Worm (Caenorhabditis elegans) whole organism, L1 larva: ENCODE data around the gene pinn-1.

Experiments
- C04F5.9 ChIP-seq: sonication (generic microtip); optimal IDR thresholded peaks from 2 replicates; lab custom pipeline; 2016; ENCODE audit warnings: missing genetic modification characterization, missing compliant biosample characterization
- F16B12.6 ChIP-seq: fragments of 150-350 bp; optimal IDR thresholded peaks from 2 replicates; lab custom pipeline; 2014; ENCODE audit warnings: missing biosample characterization, missing genetic modification characterization
- Y116A8C.19 ChIP-seq: sonication (generic microtip); optimal IDR thresholded peaks from 2 replicates; lab custom pipeline; 2016; ENCODE audit warnings: missing compliant biosample characterization, missing genetic modification characterization, borderline replicate concordance
- aha-1 ChIP-seq: fragments of 150-350 bp; optimal IDR thresholded peaks from 2 replicates; lab custom pipeline; 2014; ENCODE audit warnings: missing biosample characterization, missing genetic modification characterization
- alr-1 ChIP-seq: fragments of 200-800 bp; sonication (Bioruptor generic); optimal IDR thresholded peaks from 2 replicates; lab custom pipeline; 2018; ENCODE audit warnings: borderline replicate concordance, mild to moderate bottlenecking, missing genetic modification characterization, missing compliant biosample characterization
- aly-2 ChIP-seq: fragments of 150-350 bp; optimal IDR thresholded peaks from 2 replicates; lab custom pipeline; 2014; ENCODE audit warnings: missing biosample characterization, missing genetic modification characterization
- blmp-1 ChIP-seq: fragments of 150-350 bp; optimal IDR thresholded peaks from 2 replicates; lab custom pipeline; 2014; ENCODE audit warnings: missing biosample characterization, missing genetic modification characterization
- ceh-88 ChIP-seq: fragments of 200-800 bp; sonication (Bioruptor generic); IDR thresholded peaks from 2 replicates; pipeline ENCODE4 v1.3.6; 2022; ENCODE audit warnings: missing genetic modification characterization, missing compliant biosample characterization
- ces-1 ChIP-seq: fragments of 150-350 bp; optimal IDR thresholded peaks from 2 replicates; lab custom pipeline; 2014; ENCODE audit warnings: missing biosample characterization, missing genetic modification reagents, missing genetic modification characterization
- efl-1 ChIP-seq, 4 experiments: fragments of 150-350 bp; optimal IDR thresholded peaks in 3 of 4; peaks in 1 of 4; 1 replicate in 1 of 4; 2 replicates in 3 of 4; lab custom pipeline; 2014; ENCODE audit warnings: missing biosample characterization in 2 of 4, missing genetic modification characterization in 2 of 4, missing genetic modification reagents in 2 of 4
- egl-13 ChIP-seq: sonication (generic microtip); optimal IDR thresholded peaks from 2 replicates; lab custom pipeline; 2016; ENCODE audit warnings: missing genotype, missing genetic modification reagents, missing genetic modification characterization, missing compliant biosample characterization
- fkh-10 ChIP-seq: sonication (generic microtip); optimal IDR thresholded peaks from 2 replicates; lab custom pipeline; 2017; ENCODE audit warnings: missing biosample characterization, missing genetic modification reagents, missing genetic modification characterization
- fos-1 ChIP-seq: fragments of 150-350 bp; optimal IDR thresholded peaks from 2 replicates; lab custom pipeline; 2014; ENCODE audit warnings: missing biosample characterization, missing genetic modification characterization
- irx-1 ChIP-seq: sonication (generic microtip); optimal IDR thresholded peaks from 2 replicates; lab custom pipeline; 2016; ENCODE audit warnings: missing genetic modification characterization, missing compliant biosample characterization
- isw-1 ChIP-seq: fragments of 200-800 bp; sonication (Bioruptor generic); IDR thresholded peaks from 2 replicates; pipeline ENCODE4 v1.3.6; 2022; ENCODE audit warnings: missing genetic modification characterization, missing compliant biosample characterization
- lin-13 ChIP-seq: fragments of 150-350 bp; optimal IDR thresholded peaks from 2 replicates; lab custom pipeline; 2014; ENCODE audit warnings: missing biosample characterization, missing genetic modification reagents, missing genetic modification characterization
- lin-14 ChIP-seq: fragments of 200-800 bp; sonication (Bioruptor generic); optimal IDR thresholded peaks from 2 replicates; lab custom pipeline; 2018; ENCODE audit warnings: mild to moderate bottlenecking, missing genetic modification characterization, moderate library complexity, missing compliant biosample characterization
- lsy-2 ChIP-seq, 2 experiments: fragments of 150-350 bp; optimal IDR thresholded peaks; 2 replicates each; lab custom pipeline; 2014; ENCODE audit warnings: missing biosample characterization in 2 of 2, missing genetic modification characterization in 2 of 2
- mdl-1 ChIP-seq, 2 experiments: fragments of 150-350 bp; optimal IDR thresholded peaks; 2 replicates each; lab custom pipeline; 2014 to 2017; ENCODE audit warnings: missing biosample characterization in 2 of 2, missing genetic modification characterization in 2 of 2, inconsistent platforms in 1 of 2
- mef-2 ChIP-seq: fragments of 150-350 bp; optimal IDR thresholded peaks from 2 replicates; lab custom pipeline; 2014; ENCODE audit warnings: missing biosample characterization, missing genetic modification characterization
- nhr-19 ChIP-seq: fragments of 200-800 bp; sonication (Bioruptor generic); conservative IDR thresholded peaks from 2 replicates; pipeline ENCODE4 v1.3.6; 2022; ENCODE audit warnings: missing genetic modification characterization, missing compliant biosample characterization
- nhr-20 ChIP-seq: sonication (generic microtip); optimal IDR thresholded peaks from 2 replicates; lab custom pipeline; 2016; ENCODE audit warnings: mild to moderate bottlenecking, missing genetic modification characterization, missing compliant biosample characterization
- nhr-47 ChIP-seq: sonication (generic microtip); optimal IDR thresholded peaks from 2 replicates; lab custom pipeline; 2016; ENCODE audit warnings: mild to moderate bottlenecking, missing genetic modification characterization, moderate library complexity, missing compliant biosample characterization
- nhr-76 ChIP-seq: sonication (generic microtip); optimal IDR thresholded peaks from 2 replicates; lab custom pipeline; 2017; ENCODE audit warnings: missing biosample characterization, missing genetic modification characterization
- nhr-77 ChIP-seq: fragments of 150-350 bp; optimal IDR thresholded peaks from 2 replicates; lab custom pipeline; 2014; ENCODE audit warnings: missing biosample characterization, missing genetic modification characterization
- nhr-85 ChIP-seq: sonication (generic microtip); peaks from one replicate; lab custom pipeline; 2016; ENCODE audit warnings: missing genetic modification characterization, inconsistent platforms, missing compliant biosample characterization
- snpc-4 ChIP-seq: fragments of 150-350 bp; optimal IDR thresholded peaks from 2 replicates; lab custom pipeline; 2014; ENCODE audit warnings: missing biosample characterization, missing genetic modification characterization
- snu-23 ChIP-seq: sonication (generic microtip); optimal IDR thresholded peaks from 2 replicates; lab custom pipeline; 2016; ENCODE audit warnings: missing genetic modification characterization, missing compliant biosample characterization
- sox-4 ChIP-seq: sonication (generic microtip); optimal IDR thresholded peaks from 2 replicates; lab custom pipeline; 2016; ENCODE audit warnings: missing genetic modification characterization, missing compliant biosample characterization
- unc-98 ChIP-seq: fragments of 200-800 bp; sonication (Bioruptor generic); IDR thresholded peaks from 2 replicates; pipeline ENCODE4 v1.3.6; 2022; ENCODE audit warnings: missing genetic modification characterization, missing compliant biosample characterization
- vab-15 ChIP-seq: sonication (generic microtip); optimal IDR thresholded peaks from 2 replicates; lab custom pipeline; 2017; ENCODE audit warnings: missing genotype, mild to moderate bottlenecking, missing genetic modification characterization, missing compliant biosample characterization
- xbp-1 ChIP-seq: sonication (generic microtip); optimal IDR thresholded peaks from 2 replicates; lab custom pipeline; 2016; ENCODE audit warnings: missing genetic modification characterization, missing compliant biosample characterization
- zag-1 ChIP-seq: fragments of 150-350 bp; optimal IDR thresholded peaks from 2 replicates; lab custom pipeline; 2014; ENCODE audit warnings: missing biosample characterization, missing genetic modification characterization
- ztf-11 ChIP-seq, 2 experiments: sonication (generic microtip); optimal IDR thresholded peaks; 2 replicates each; lab custom pipeline; 2016 to 2017; ENCODE audit warnings: missing genetic modification characterization in 2 of 2, missing biosample characterization in 1 of 2, missing compliant biosample characterization in 1 of 2

Gene pinn-1

DNA sequence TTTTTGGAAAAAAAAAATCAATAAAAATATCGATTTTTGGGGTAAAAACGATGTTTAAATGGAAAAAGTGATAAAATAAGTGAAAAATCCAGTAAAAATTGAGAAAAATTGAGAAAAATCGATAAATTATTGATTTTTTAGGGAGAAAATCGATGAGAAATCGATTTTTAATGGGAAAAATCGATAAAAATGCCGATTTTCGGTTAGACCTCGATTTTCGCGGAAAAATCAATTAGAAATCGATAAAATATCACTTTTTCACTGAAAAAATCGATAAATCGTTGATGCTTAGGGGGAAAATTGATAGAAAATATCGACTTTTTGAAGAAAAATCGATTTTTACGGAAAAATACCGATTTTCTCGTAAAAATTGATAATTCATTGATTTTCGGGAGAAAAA is 12.4 kb upstream of the pinn-1 start:
- TF ChIP-seq ces-1 (GFP tag; lab: Kevin White, UChicago) = no peak
- TF ChIP-seq nhr-20 (tag; lab: Kevin White, UChicago) = no peak
- no peak for TF ChIP-seq alr-1 (tag; lab: Kevin White, UChicago)

ce11 chrII:2900248-2900647 is 11.4 kb upstream of the pinn-1 start, which contains the start of gene ubc-26:
TSS of gene ubc-26 (minus strand) at chrII:2900348.
- TF ChIP-seq aha-1 (tag; lab: Kevin White, UChicago) (no peak), mef-2 (tag; lab: Kevin White, UChicago) (no peak), fos-1 (tag; lab: Kevin White, UChicago) (no peak), unc-98 (no peak), nhr-47 (tag; lab: Kevin White, UChicago) (no peak), blmp-1 (no peak), lin-14 (GFP tag; lab: Kevin White, UChicago) (no peak), Y116A8C.19 (tag; lab: Kevin White, UChicago) (no peak), zag-1 (tag; lab: Kevin White, UChicago) (no peak), nhr-85 (tag; lab: Kevin White, UChicago) (no peak), ces-1 (GFP tag; lab: Kevin White, UChicago) (no peak), aly-2 (tag; lab: Kevin White, UChicago) (no peak)

DNA sequence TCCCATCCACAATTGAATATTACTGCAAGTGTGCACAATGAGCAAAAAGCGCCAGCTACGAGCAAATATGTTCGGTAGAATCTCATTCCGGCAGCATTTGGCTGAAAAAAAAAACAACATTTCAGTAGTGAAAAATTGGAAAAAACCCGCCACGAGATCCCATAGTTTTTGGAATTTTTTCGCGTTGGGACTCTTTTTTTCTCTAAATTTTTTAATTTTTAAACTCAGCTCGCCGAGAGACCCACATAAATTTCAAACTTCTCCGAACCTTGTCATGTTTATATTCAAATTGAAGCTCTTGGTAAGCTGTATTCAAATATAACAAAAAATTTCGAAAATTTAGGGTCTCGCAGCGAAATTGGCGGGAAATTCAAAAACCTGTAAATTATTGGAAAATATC is 5.5 kb upstream of the pinn-1 start, which contains the start of gene sqv-2:
TSS of gene sqv-2 (minus strand) at position 101 of the 400 bp plus-strand sequence.
- TF ChIP-seq nhr-19 (GFP tag; lab: Robert Waterston, UW) (no peak), efl-1 (optimal IDR thresholded peaks at IDR 0.05; lab: Kevin White, UChicago) (no peak), efl-1 (GFP tag; optimal IDR thresholded peaks at IDR 0.05 in 1 of 2; lab: Kevin White, UChicago) (peak in 1 of 2 experiments; percentile 57), lsy-2 (tag; optimal IDR thresholded peaks at IDR 0.05; lab: Kevin White, UChicago) (no peak), sox-4 (no peak)

ce11 chrII:2885518-2886449 is 3.0 kb downstream of the pinn-1 start:
- TF ChIP-seq isw-1 (GFP tag; lab: Robert Waterston, UW) (no peak), vab-15 (no peak), irx-1 (tag; lab: Kevin White, UChicago) (no peak), F16B12.6 (no peak), blmp-1 (no peak)
- TF ChIP-seq, all 84 proteins: peak for 0

ce11 chrII:2884810-2885209 is 4.0 kb downstream of the pinn-1 start, which contains the start of gene pigw-1:
TSS of gene pigw-1 (minus strand) at chrII:2884910.
- TF ChIP-seq vab-15 (no peak), egl-13 (tag; lab: Kevin White, UChicago) (no peak), snpc-4 (tag; lab: Kevin White, UChicago) (no peak), C04F5.9 (tag; lab: Kevin White, UChicago) (no peak), nhr-77 (tag; lab: Kevin White, UChicago) (no peak), fkh-10 (no peak), xbp-1 (tag; lab: Kevin White, UChicago) (no peak), snu-23 (GFP tag; lab: Kevin White, UChicago) (no peak), fos-1 (tag; lab: Kevin White, UChicago) (no peak), mdl-1 (tag; optimal IDR thresholded peaks at IDR 0.05; lab: Kevin White, UChicago) (no peak), ztf-11 (tag; optimal IDR thresholded peaks at IDR 0.05; lab: Kevin White, UChicago) (no peak), lin-13 (GFP tag; lab: Kevin White, UChicago) (no peak), nhr-76 (tag; lab: Kevin White, UChicago) (no peak), ceh-88 (GFP tag; lab: Robert Waterston, UW) (no peak)
